Fruit fly (Drosophila melanogaster) whole organism, wandering third instar larva: ENCODE measurements around the gene CG17124.

Experiments
- Abd-B ChIP-seq: fragments of >200 bp; optimal IDR thresholded peaks from 2 replicates; lab custom pipeline; 2017; ENCODE audit warnings: missing biosample characterization, missing genetic modification characterization
- CG9705 ChIP-seq: fragments of 200-800 bp; sonication (Bioruptor generic); optimal IDR thresholded peaks from 2 replicates; lab custom pipeline; 2018; ENCODE audit warnings: missing biosample characterization, mild to moderate bottlenecking, missing genetic modification characterization
- CrebA ChIP-seq: fragments of 200-800 bp; sonication (Bioruptor generic); optimal IDR thresholded peaks from 2 replicates; lab custom pipeline; 2016; ENCODE audit warnings: missing biosample characterization, mild to moderate bottlenecking, missing genetic modification characterization, borderline replicate concordance
- Dfd ChIP-seq: fragments of >200 bp; optimal IDR thresholded peaks from 2 replicates; lab custom pipeline; 2017; ENCODE audit warnings: missing biosample characterization, missing genetic modification characterization
- Dif ChIP-seq: fragments of 200-275, 200-300 bp; sonication (Bioruptor generic); optimal IDR thresholded peaks from 2 replicates; lab custom pipeline; 2018; ENCODE audit warnings: missing biosample characterization, missing genetic modification characterization; ENCODE audit not compliant: partially characterized antibody
- GATAd ChIP-seq: sonication (Bioruptor generic); optimal IDR thresholded peaks from 2 replicates; lab custom pipeline; 2016; ENCODE audit warnings: missing biosample characterization, missing genetic modification characterization
- HLH106 ChIP-seq: fragments of 200-800 bp; optimal IDR thresholded peaks from 3 replicates; lab custom pipeline; 2019; ENCODE audit warnings: missing biosample characterization, mild to moderate bottlenecking, missing genetic modification characterization, moderate library complexity
- Hnf4 ChIP-seq: fragments of 200-800 bp; sonication (Bioruptor generic); optimal IDR thresholded peaks from 2 replicates; lab custom pipeline; 2016; ENCODE audit warnings: missing biosample characterization, mild to moderate bottlenecking, missing genetic modification characterization
- Hr78 ChIP-seq: fragments of >200 bp; optimal IDR thresholded peaks from 2 replicates; lab custom pipeline; 2017; ENCODE audit warnings: missing biosample characterization, missing genetic modification characterization
- Hr83 ChIP-seq: fragments of 200-300 bp; sonication (Bioruptor generic); optimal IDR thresholded peaks from 2 replicates; lab custom pipeline; 2016; ENCODE audit warnings: missing biosample characterization, mild to moderate bottlenecking, missing genetic modification characterization, moderate library complexity; ENCODE audit not compliant: poor library complexity, severe bottlenecking
- Jra ChIP-seq: sonication (Bioruptor generic); optimal IDR thresholded peaks from 2 replicates; lab custom pipeline; 2016; ENCODE audit warnings: missing biosample characterization, missing genetic modification characterization
- Mio ChIP-seq: sonication (Bioruptor generic); optimal IDR thresholded peaks from 2 replicates; lab custom pipeline; 2016; ENCODE audit warnings: missing biosample characterization, missing genetic modification characterization
- Myc ChIP-seq: fragments of >200 bp; optimal IDR thresholded peaks from 2 replicates; lab custom pipeline; 2017
- N ChIP-seq: fragments of >200 bp; optimal IDR thresholded peaks from 2 replicates; lab custom pipeline; 2018; ENCODE audit warnings: missing biosample characterization, missing external identifiers, missing genetic modification characterization
- OdsH ChIP-seq: fragments of 200-800 bp; sonication (Bioruptor generic); optimal IDR thresholded peaks from 2 replicates; lab custom pipeline; 2016; ENCODE audit warnings: missing biosample characterization, mild to moderate bottlenecking, missing genetic modification characterization
- Rel ChIP-seq, 2 experiments: fragments of 200-800 bp; sonication (Bioruptor generic) in 1 of 2; optimal IDR thresholded peaks; 2 replicates in 1 of 2; 3 replicates in 1 of 2; lab custom pipeline; 2016 to 2019; ENCODE audit warnings: mild to moderate bottlenecking in 2 of 2, missing biosample characterization in 2 of 2, missing genetic modification characterization in 2 of 2, moderate library complexity in 1 of 2
- Sp1 ChIP-seq: fragments of 200-800 bp; sonication (Bioruptor generic); optimal IDR thresholded peaks from 3 replicates; lab custom pipeline; 2019; ENCODE audit warnings: missing biosample characterization, mild to moderate bottlenecking, missing genetic modification characterization, moderate library complexity
- Vsx2 ChIP-seq: fragments of 200-300, 225-300 bp; sonication (Bioruptor generic); optimal IDR thresholded peaks from 2 replicates; lab custom pipeline; 2018; ENCODE audit warnings: missing biosample characterization, missing genetic modification characterization; ENCODE audit not compliant: partially characterized antibody
- br ChIP-seq: fragments of 200-800 bp; sonication (Bioruptor generic); optimal IDR thresholded peaks from 2 replicates; lab custom pipeline; 2016; ENCODE audit warnings: missing biosample characterization, missing genetic modification characterization
- dl ChIP-seq, 2 experiments: fragments of 175-275, 200-275 bp in 1 of 2; fragments of 200-275 bp in 1 of 2; sonication (Bioruptor generic); optimal IDR thresholded peaks; lab custom pipeline; 2018; ENCODE audit warnings: mild to moderate bottlenecking in 2 of 2, missing biosample characterization in 2 of 2, missing genetic modification characterization in 2 of 2, moderate library complexity in 2 of 2; ENCODE audit not compliant: partially characterized antibody in 2 of 2, insufficient read depth in 1 of 2
- dmrt93B ChIP-seq: fragments of 200-800 bp; sonication (Bioruptor generic); optimal IDR thresholded peaks from 2 replicates; lab custom pipeline; 2018; ENCODE audit warnings: missing biosample characterization, mild to moderate bottlenecking, missing genetic modification characterization
- dsf ChIP-seq: sonication (Bioruptor generic); optimal IDR thresholded peaks from 2 replicates; lab custom pipeline; 2016; ENCODE audit warnings: missing biosample characterization, missing genetic modification characterization, borderline replicate concordance
- ey ChIP-seq: fragments of 200-800 bp; sonication (Bioruptor generic); optimal IDR thresholded peaks from 2 replicates; lab custom pipeline; 2016; ENCODE audit warnings: missing biosample characterization, missing genetic modification characterization
- foxo ChIP-seq, 2 experiments: fragments of 200-800 bp; sonication (Bioruptor generic); optimal IDR thresholded peaks; 2 replicates in 1 of 2; 3 replicates in 1 of 2; lab custom pipeline; 2016 to 2017; ENCODE audit warnings: missing biosample characterization in 2 of 2, missing genetic modification characterization in 2 of 2
- fru ChIP-seq: fragments of 200-800 bp; sonication (Bioruptor generic); optimal IDR thresholded peaks from 3 replicates; lab custom pipeline; 2016; ENCODE audit warnings: missing biosample characterization, mild to moderate bottlenecking, missing genetic modification characterization
- h ChIP-seq: fragments of 200-800 bp; sonication (Bioruptor generic); optimal IDR thresholded peaks from 3 replicates; lab custom pipeline; 2016; ENCODE audit warnings: missing biosample characterization, mild to moderate bottlenecking, missing genetic modification characterization
- lola ChIP-seq: fragments of >200 bp; optimal IDR thresholded peaks from 2 replicates; lab custom pipeline; 2017; ENCODE audit warnings: missing biosample characterization, missing genetic modification characterization
- pan ChIP-seq: fragments of >200 bp; optimal IDR thresholded peaks from 2 replicates; lab custom pipeline; 2017
- psq ChIP-seq: fragments of 200-800 bp; sonication (Bioruptor generic); optimal IDR thresholded peaks from 3 replicates; lab custom pipeline; 2017; ENCODE audit warnings: missing biosample characterization, mild to moderate bottlenecking, missing genetic modification characterization, moderate library complexity
- rgr ChIP-seq: fragments of 200-800 bp; sonication (Bioruptor generic); optimal IDR thresholded peaks from 3 replicates; lab custom pipeline; 2016; ENCODE audit warnings: missing biosample characterization, mild to moderate bottlenecking, missing genetic modification characterization
- sage ChIP-seq: fragments of 200-800 bp; sonication (Bioruptor generic); optimal IDR thresholded peaks from 2 replicates; lab custom pipeline; 2016; ENCODE audit warnings: missing biosample characterization, mild to moderate bottlenecking, missing genetic modification characterization
- tai ChIP-seq: sonication (Bioruptor generic); optimal IDR thresholded peaks from 2 replicates; lab custom pipeline; 2016; ENCODE audit warnings: missing biosample characterization, missing genetic modification characterization
- usp ChIP-seq: fragments of >200 bp; optimal IDR thresholded peaks from 2 replicates; lab custom pipeline; 2017; ENCODE audit warnings: missing biosample characterization, missing genetic modification characterization
- woc ChIP-seq: sonication (Bioruptor generic); optimal IDR thresholded peaks from 2 replicates; lab custom pipeline; 2016; ENCODE audit warnings: missing biosample characterization, mild to moderate bottlenecking, missing genetic modification characterization

CG17124 gene

DNA sequence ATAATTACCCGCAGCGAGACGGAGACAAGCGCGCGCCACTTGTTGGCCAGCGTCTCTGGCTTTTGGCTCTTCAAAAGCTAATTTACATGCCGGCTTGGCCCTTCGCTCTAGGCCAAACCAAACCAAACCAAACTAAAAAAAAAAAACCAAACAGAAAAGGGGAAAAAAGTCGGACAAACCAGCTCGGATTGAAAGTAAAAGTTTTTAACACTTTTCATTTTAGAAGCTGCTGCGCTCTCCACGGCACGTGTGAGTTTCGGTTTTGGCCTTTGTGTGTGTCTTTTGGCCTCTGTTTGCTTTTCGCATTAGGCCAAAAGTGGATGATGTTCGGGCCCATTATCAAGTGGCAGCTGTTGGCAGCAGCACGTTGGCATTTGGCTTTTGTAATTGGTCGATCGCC is 25.1 kb upstream of the CG17124 start:
- no peak for TF ChIP-seq CG9705 (GFP tag; lab: Kevin White, UChicago)
- no peak for TF ChIP-seq Hr83 (GFP tag; lab: Kevin White, UChicago)
- no peak for TF ChIP-seq Hnf4 (GFP tag; lab: Kevin White, UChicago)
- TF ChIP-seq lola (GFP tag; lab: Kevin White, UChicago) = no peak
- no peak for TF ChIP-seq CrebA (GFP tag; lab: Kevin White, UChicago)
- TF ChIP-seq psq (GFP tag; lab: Kevin White, UChicago) = no peak
- no peak for TF ChIP-seq N (GFP tag; lab: Kevin White, UChicago)
- TF ChIP-seq rgr (GFP tag; lab: Kevin White, UChicago) = no peak
- TF ChIP-seq fru = no peak
- TF ChIP-seq usp = no peak
- no peak for TF ChIP-seq Mio (GFP tag; lab: Kevin White, UChicago)
- no peak for TF ChIP-seq Sp1 (GFP tag; lab: Kevin White, UChicago)
- no peak for TF ChIP-seq dl (GFP tag; optimal IDR thresholded peaks at IDR 0.05; lab: Kevin White, UChicago; ENCODE audit: insufficient read depth in 1 of 2, partially characterized antibody in 2 of 2)
- TF ChIP-seq Vsx2 (GFP tag; lab: Kevin White, UChicago) = no peak
- no peak for TF ChIP-seq pan (lab: Kevin White, UChicago)
- TF ChIP-seq GATAd (GFP tag; lab: Kevin White, UChicago) = no peak
- TF ChIP-seq Jra = no peak
- no peak for TF ChIP-seq Dfd
- TF ChIP-seq dmrt93B = no peak
- no peak for TF ChIP-seq Myc (lab: Kevin White, UChicago)

DNA sequence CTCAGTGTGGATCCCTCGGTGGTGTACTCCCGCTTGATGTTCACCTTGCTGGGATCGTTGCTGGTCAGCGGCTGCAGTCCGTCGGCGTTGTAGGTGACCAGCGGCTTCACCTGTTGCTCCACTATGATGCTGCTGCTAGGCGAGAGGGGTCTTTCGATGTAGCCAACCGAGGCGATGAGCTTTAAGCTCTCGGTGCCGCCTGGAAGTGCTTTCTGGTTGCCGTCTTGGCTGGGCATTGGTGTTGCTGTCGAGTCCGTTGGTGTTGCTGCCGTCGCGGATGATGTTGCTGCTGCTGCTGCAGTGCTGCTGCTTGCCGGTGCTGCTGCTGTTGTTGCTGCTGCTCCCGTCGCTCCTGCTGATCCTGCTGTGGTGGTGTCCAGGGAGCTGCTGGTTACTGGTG is 17.9 kb upstream of the CG17124 start:
- TF ChIP-seq OdsH = no peak
- TF ChIP-seq Abd-B (GFP tag; lab: Kevin White, UChicago) = no peak
- no peak for TF ChIP-seq Rel (GFP tag; optimal IDR thresholded peaks at IDR 0.05; lab: Kevin White, UChicago)
- no peak for TF ChIP-seq Rel (tag; optimal IDR thresholded peaks at IDR 0.05; lab: Kevin White, UChicago)
- no peak for TF ChIP-seq Hr78 (GFP tag; lab: Kevin White, UChicago)
- TF ChIP-seq foxo (GFP tag; optimal IDR thresholded peaks at IDR 0.05; lab: Kevin White, UChicago) = no peak
- TF ChIP-seq rgr (GFP tag; lab: Kevin White, UChicago) = no peak
- no peak for TF ChIP-seq psq (GFP tag; lab: Kevin White, UChicago)
- TF ChIP-seq dmrt93B = no peak
- no peak for TF ChIP-seq Myc (lab: Kevin White, UChicago)
- TF ChIP-seq woc (GFP tag; lab: Kevin White, UChicago) = no peak
- no peak for TF ChIP-seq dsf (GFP tag; lab: Kevin White, UChicago)
- TF ChIP-seq h (GFP tag; lab: Kevin White, UChicago) = no peak
- TF ChIP-seq Sp1 (GFP tag; lab: Kevin White, UChicago) = no peak
- TF ChIP-seq usp = no peak
- no peak for TF ChIP-seq GATAd (GFP tag; lab: Kevin White, UChicago)
- TF ChIP-seq pan (lab: Kevin White, UChicago) = no peak
- no peak for TF ChIP-seq sage (GFP tag; lab: Kevin White, UChicago)
- no peak for TF ChIP-seq tai (GFP tag; lab: Kevin White, UChicago)

DNA sequence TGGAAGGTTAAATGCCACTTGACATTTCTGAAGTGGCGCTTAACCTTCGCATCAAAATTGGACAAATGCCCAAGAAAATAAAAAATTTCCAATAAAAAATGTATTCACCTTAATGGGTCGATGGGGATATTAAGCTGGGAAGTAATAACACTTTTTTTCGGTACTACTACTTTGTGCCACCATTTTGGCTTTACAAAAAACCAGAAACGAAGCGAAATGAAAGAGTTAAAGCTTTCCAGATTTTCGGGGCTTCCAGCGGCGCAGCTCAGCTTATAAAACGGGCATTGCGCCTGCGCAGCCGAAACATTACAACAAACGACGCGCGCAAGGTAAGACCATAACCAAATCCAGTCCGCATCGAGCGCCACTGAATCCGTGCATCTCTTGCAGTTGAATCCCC is 14.4 kb upstream of the CG17124 start, which contains the start of gene CG17127:
Gene CG17127 (plus strand): TSS at position 301 of the 400 bp plus-strand sequence.
- no peak for TF ChIP-seq foxo (GFP tag; optimal IDR thresholded peaks at IDR 0.05; lab: Kevin White, UChicago)
- TF ChIP-seq ey (GFP tag; lab: Kevin White, UChicago) = no peak
- no peak for TF ChIP-seq usp
- no peak for TF ChIP-seq Dif (GFP tag; lab: Kevin White, UChicago)
- TF ChIP-seq Myc (lab: Kevin White, UChicago) = no peak
- TF ChIP-seq Hr78 (GFP tag; lab: Kevin White, UChicago) = no peak
- TF ChIP-seq rgr (GFP tag; lab: Kevin White, UChicago) = no peak
- no peak for TF ChIP-seq Rel (GFP tag; optimal IDR thresholded peaks at IDR 0.05; lab: Kevin White, UChicago)
- no peak for TF ChIP-seq Rel (tag; optimal IDR thresholded peaks at IDR 0.05; lab: Kevin White, UChicago)
- no peak for TF ChIP-seq GATAd (GFP tag; lab: Kevin White, UChicago)
- no peak for TF ChIP-seq br
- no peak for TF ChIP-seq Sp1 (GFP tag; lab: Kevin White, UChicago)
- TF ChIP-seq HLH106 (tag; lab: Kevin White, UChicago) = no peak
